Worm (Caenorhabditis elegans): ENCODE results near the gene T10B10.4.

Gene T10B10.4

DNA sequence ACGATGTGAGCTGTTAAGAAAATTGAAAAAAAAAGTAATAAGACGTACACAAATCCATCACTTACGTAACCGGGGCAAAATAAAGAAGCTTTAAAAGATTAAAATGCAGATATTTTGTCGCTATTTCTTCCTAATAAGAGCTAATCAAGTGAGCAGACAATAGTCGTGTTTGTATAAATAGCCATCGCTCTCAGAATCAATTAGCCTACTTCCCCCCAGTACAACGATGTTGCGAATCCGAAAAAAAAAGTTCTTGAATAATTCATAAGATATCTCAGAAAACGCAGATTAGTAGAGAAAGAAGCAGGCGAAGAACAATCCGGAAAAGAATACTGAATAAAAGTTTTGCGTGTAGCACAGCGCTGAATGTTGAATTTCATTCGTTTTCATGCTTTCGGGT is 25.3 kb downstream of the T10B10.4 start:
- TF ChIP-seq T22C8.4 (GFP tag; IDR thresholded peaks at IDR 0.05) (no peak), tab-1 (GFP tag; IDR thresholded peaks at IDR 0.05) (no peak), klf-2 (GFP tag; conservative IDR thresholded peaks at IDR 0.05) (no peak), flt-1 (GFP tag; IDR thresholded peaks at IDR 0.05) (no peak), med-1 (GFP tag; optimal IDR thresholded peaks at IDR 0.05; ENCODE audit: insufficient read depth) (no peak), cog-1 (tag; optimal IDR thresholded peaks at IDR 0.05) (no peak), ref-1 (GFP tag; conservative IDR thresholded peaks at IDR 0.05) (no peak), ztf-29 (GFP tag; IDR thresholded peaks at IDR 0.05) (no peak), ztf-23 (GFP tag; IDR thresholded peaks at IDR 0.05) (no peak)

ce11 chrX:15221107-15221506 is 31.2 kb downstream of the T10B10.4 start:
- TF ChIP-seq cog-1 (tag; optimal IDR thresholded peaks at IDR 0.05) (no peak), flt-1 (GFP tag; IDR thresholded peaks at IDR 0.05) (no peak), klf-2 (GFP tag; conservative IDR thresholded peaks at IDR 0.05) (no peak), ref-1 (GFP tag; conservative IDR thresholded peaks at IDR 0.05) (no peak), ztf-29 (GFP tag; IDR thresholded peaks at IDR 0.05) (no peak), T22C8.4 (GFP tag; IDR thresholded peaks at IDR 0.05) (no peak)

DNA sequence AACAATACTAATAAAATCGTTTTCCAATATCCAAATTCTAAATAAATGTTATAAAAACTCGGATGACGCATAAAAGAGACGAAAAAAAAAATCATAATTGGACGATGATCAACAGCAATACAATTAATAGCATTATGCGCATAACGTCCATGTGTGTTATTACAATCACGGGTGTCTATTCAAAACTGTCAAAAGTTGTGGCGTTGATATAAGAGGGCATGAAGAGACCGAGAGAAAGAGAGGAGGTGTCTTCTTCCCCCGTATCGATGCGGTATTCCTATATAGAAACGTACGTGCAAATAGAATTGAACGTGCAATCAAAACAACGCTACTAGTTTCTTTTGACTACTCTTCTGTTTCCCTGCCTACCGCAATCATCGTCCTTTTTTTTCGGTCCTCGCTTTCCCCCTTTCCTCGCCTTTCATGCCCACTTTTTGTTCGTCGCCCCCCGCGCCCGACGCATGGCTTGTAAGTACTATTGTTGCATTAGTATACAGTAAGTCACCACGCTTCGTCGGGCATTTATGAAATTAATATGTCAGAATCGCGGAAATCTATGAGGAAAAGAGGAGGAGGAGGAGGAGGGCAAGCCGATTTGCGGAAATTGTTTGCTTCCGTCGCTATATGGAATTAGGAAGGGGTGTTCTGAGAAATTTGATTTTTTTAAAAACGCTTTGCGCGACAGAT is 32.1 kb downstream of the T10B10.4 start:
- no peak for TF ChIP-seq klf-2 (GFP tag; conservative IDR thresholded peaks at IDR 0.05)
- no peak for TF ChIP-seq cog-1 (tag; optimal IDR thresholded peaks at IDR 0.05)
- no peak for TF ChIP-seq tab-1 (GFP tag; IDR thresholded peaks at IDR 0.05)
- TF ChIP-seq ztf-23 (GFP tag; IDR thresholded peaks at IDR 0.05) = no peak

DNA sequence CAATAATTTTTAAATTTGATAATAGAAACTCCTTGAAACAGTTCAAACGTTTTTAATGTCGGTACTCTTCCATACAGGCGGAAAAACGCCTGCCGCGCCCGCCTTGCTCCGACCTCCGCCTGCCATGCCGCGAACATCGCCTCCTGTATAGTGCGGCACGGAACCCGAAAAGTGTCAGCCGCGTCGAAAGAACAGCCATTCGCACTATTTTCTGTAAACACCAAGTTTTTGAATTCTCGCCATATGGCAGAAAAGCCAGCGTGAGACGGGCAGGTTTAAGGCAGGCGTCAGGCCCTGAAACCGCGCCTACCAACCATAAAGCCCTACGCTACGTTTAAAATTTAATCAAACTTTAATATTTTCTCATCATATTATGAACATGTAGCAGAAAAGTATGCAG is 32.9 kb downstream of the T10B10.4 start:
- TF ChIP-seq ref-1 (GFP tag; conservative IDR thresholded peaks at IDR 0.05) (no peak), ztf-23 (GFP tag; IDR thresholded peaks at IDR 0.05) (no peak), ztf-29 (GFP tag; IDR thresholded peaks at IDR 0.05) (no peak), cog-1 (tag; optimal IDR thresholded peaks at IDR 0.05) (no peak), tab-1 (GFP tag; IDR thresholded peaks at IDR 0.05) (no peak), T22C8.4 (GFP tag; IDR thresholded peaks at IDR 0.05) (no peak)

- TF ChIP-seq ztf-29 (GFP tag; IDR thresholded peaks at IDR 0.05) (no peak), ref-1 (GFP tag; conservative IDR thresholded peaks at IDR 0.05) (no peak), cog-1 (tag; optimal IDR thresholded peaks at IDR 0.05) (no peak), med-1 (GFP tag; optimal IDR thresholded peaks at IDR 0.05; ENCODE audit: insufficient read depth) (no peak), flt-1 (GFP tag; IDR thresholded peaks at IDR 0.05) (no peak), klf-2 (GFP tag; conservative IDR thresholded peaks at IDR 0.05) (no peak), ztf-23 (GFP tag; IDR thresholded peaks at IDR 0.05) (no peak)
Observed at ce11 chrX:15224128-15224527, 34.2 kb downstream of the T10B10.4 start.

- TF ChIP-seq tab-1 (GFP tag; IDR thresholded peaks at IDR 0.05) (no peak), ref-1 (GFP tag; conservative IDR thresholded peaks at IDR 0.05) (no peak), ztf-29 (GFP tag; IDR thresholded peaks at IDR 0.05) (no peak), ztf-23 (GFP tag; IDR thresholded peaks at IDR 0.05) (no peak), T22C8.4 (GFP tag; IDR thresholded peaks at IDR 0.05) (no peak), med-1 (GFP tag; optimal IDR thresholded peaks at IDR 0.05; ENCODE audit: insufficient read depth) (no peak), cog-1 (tag; optimal IDR thresholded peaks at IDR 0.05) (no peak), flt-1 (GFP tag; IDR thresholded peaks at IDR 0.05) (no peak), klf-2 (GFP tag; conservative IDR thresholded peaks at IDR 0.05) (no peak)
Observed at ce11 chrX:15225180-15225724, 35.3 kb downstream of the T10B10.4 start.

DNA sequence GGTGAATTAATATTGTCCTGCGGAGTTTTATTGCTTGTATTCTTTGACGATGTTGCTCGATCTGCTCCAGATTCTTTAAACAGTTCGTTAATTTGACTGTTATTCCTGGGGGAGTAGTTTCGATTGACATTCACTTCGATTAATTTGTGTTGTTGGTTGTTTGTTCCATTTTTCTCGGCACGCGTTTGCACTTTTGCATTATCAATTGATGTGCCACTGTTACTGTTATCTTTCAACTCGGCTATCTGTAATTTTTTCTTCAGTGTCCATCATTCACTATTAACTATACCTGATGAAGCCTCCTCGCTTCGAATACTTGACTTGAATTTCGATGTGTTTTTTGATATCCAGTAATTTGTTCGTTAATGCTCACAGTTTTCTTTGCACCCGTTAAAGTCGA is 39.3 kb downstream of the T10B10.4 start:
- TF ChIP-seq med-1 (GFP tag; optimal IDR thresholded peaks at IDR 0.05; ENCODE audit: insufficient read depth) (no peak), cog-1 (tag; optimal IDR thresholded peaks at IDR 0.05) (no peak), T22C8.4 (GFP tag; IDR thresholded peaks at IDR 0.05) (no peak), ref-1 (GFP tag; conservative IDR thresholded peaks at IDR 0.05) (no peak), ztf-29 (GFP tag; IDR thresholded peaks at IDR 0.05) (no peak), ztf-23 (GFP tag; IDR thresholded peaks at IDR 0.05) (no peak), klf-2 (GFP tag; conservative IDR thresholded peaks at IDR 0.05) (no peak), tab-1 (GFP tag; IDR thresholded peaks at IDR 0.05) (no peak), flt-1 (GFP tag; IDR thresholded peaks at IDR 0.05) (no peak)

- TF ChIP-seq cog-1 (tag; optimal IDR thresholded peaks at IDR 0.05) (no peak), ztf-29 (GFP tag; IDR thresholded peaks at IDR 0.05) (no peak), ref-1 (GFP tag; conservative IDR thresholded peaks at IDR 0.05) (no peak), tab-1 (GFP tag; IDR thresholded peaks at IDR 0.05) (no peak), flt-1 (GFP tag; IDR thresholded peaks at IDR 0.05) (no peak), ztf-23 (GFP tag; IDR thresholded peaks at IDR 0.05) (no peak), klf-2 (GFP tag; conservative IDR thresholded peaks at IDR 0.05) (no peak), T22C8.4 (GFP tag; IDR thresholded peaks at IDR 0.05) (no peak), med-1 (GFP tag; optimal IDR thresholded peaks at IDR 0.05; ENCODE audit: insufficient read depth) (no peak)
Observed at ce11 chrX:15230394-15230968, 40.6 kb downstream of the T10B10.4 start, which contains the start of gene H03A11.2. TSS of gene H03A11.2 (minus strand) at chrX:15230645.

DNA sequence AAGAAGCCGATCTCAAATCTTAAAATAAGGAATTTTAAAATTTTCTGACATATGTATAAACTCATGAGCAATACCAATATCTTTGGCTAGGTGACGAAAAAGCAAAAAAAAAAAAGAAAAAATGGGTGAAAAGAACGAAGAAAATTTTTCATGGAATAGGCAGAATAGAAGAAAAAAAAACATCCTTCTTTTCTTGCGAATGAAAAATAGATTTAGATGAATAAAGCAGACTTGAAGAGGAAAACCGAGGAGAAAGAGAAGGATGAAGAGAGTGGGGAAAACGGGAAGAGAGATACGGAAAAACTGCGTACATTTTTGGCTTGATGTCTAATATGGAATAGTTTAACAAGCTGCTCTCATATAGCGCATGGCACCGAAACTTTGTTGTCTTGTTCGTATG is 41.9 kb downstream of the T10B10.4 start:
- TF ChIP-seq ztf-29 (GFP tag; IDR thresholded peaks at IDR 0.05) = no peak
- TF ChIP-seq med-1 (GFP tag; optimal IDR thresholded peaks at IDR 0.05; ENCODE audit: insufficient read depth) = no peak
- TF ChIP-seq klf-2 (GFP tag; conservative IDR thresholded peaks at IDR 0.05) = no peak
- TF ChIP-seq ztf-23 (GFP tag; IDR thresholded peaks at IDR 0.05) = no peak

DNA sequence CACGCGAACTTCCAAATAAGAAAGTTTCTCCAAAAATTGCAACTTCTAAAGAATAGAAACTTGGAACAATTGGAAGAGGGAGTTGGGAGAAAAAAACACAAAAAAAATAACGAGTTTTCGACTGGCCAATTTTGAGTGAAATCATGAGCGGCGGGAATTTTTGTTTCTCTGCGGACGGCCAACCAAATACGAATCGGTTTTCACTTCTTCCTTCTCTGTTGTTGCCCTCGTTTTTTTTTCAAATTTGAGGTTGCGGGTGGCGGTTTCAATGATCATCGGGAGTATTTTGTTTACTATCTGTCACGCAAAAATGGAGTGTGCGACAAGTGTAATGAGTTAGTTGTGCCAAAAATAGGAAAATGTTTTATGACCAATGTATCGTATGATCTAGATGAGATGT is 43.8 kb downstream of the T10B10.4 start:
- TF ChIP-seq flt-1 (GFP tag; IDR thresholded peaks at IDR 0.05) = no peak
- no peak for TF ChIP-seq ztf-29 (GFP tag; IDR thresholded peaks at IDR 0.05)
- TF ChIP-seq T22C8.4 (GFP tag; IDR thresholded peaks at IDR 0.05) = no peak
- TF ChIP-seq cog-1 (tag; optimal IDR thresholded peaks at IDR 0.05) = no peak
- no peak for TF ChIP-seq klf-2 (GFP tag; conservative IDR thresholded peaks at IDR 0.05)
- TF ChIP-seq med-1 (GFP tag; optimal IDR thresholded peaks at IDR 0.05; ENCODE audit: insufficient read depth) = no peak
- TF ChIP-seq ztf-23 (GFP tag; IDR thresholded peaks at IDR 0.05) = no peak
- TF ChIP-seq ref-1 (GFP tag; conservative IDR thresholded peaks at IDR 0.05) = no peak
- TF ChIP-seq tab-1 (GFP tag; IDR thresholded peaks at IDR 0.05) = no peak
